Worm (Caenorhabditis elegans) whole organism, early embryonic: Measurements from ENCODE around the gene C16C10.13.

ENCODE experiments used
- B0310.2 ChIP-seq: sonication (generic microtip); optimal IDR thresholded peaks from 2 replicates; lab custom pipeline; 2016; ENCODE audit warnings: mild to moderate bottlenecking, missing genetic modification characterization, missing compliant biosample characterization
- F13C5.2 ChIP-seq: sonication (generic microtip); optimal IDR thresholded peaks from 2 replicates; lab custom pipeline; 2017; ENCODE audit warnings: mild to moderate bottlenecking, missing genetic modification characterization, inconsistent platforms, missing compliant biosample characterization
- aly-1 ChIP-seq: sonication (generic microtip); optimal IDR thresholded peaks from 2 replicates; lab custom pipeline; 2016; ENCODE audit warnings: missing genetic modification characterization, missing compliant biosample characterization
- ama-1 ChIP-seq: fragments of 150-350 bp; optimal IDR thresholded peaks from 2 replicates; lab custom pipeline; 2014
- ceh-13 ChIP-seq: fragments of 200-800 bp; sonication (Bioruptor generic); optimal IDR thresholded peaks from 2 replicates; lab custom pipeline; 2018; ENCODE audit warnings: mild to moderate bottlenecking, missing genetic modification characterization, missing compliant biosample characterization
- ceh-36 ChIP-seq: sonication (generic microtip); optimal IDR thresholded peaks from 2 replicates; lab custom pipeline; 2016; ENCODE audit warnings: missing genetic modification characterization, inconsistent platforms, missing compliant biosample characterization
- ets-7 ChIP-seq: sonication (generic microtip); optimal IDR thresholded peaks from 2 replicates; lab custom pipeline; 2016; ENCODE audit warnings: missing genotype, missing genetic modification characterization, missing compliant biosample characterization
- flt-1 ChIP-seq: fragments of 200-800 bp; sonication (Bioruptor generic); IDR thresholded peaks from 2 replicates; pipeline ENCODE4 v1.3.6; 2022; ENCODE audit warnings: missing genetic modification characterization, missing compliant biosample characterization
- hmbx-1 ChIP-seq: sonication (generic microtip); optimal IDR thresholded peaks from 2 replicates; lab custom pipeline; 2016; ENCODE audit warnings: mild to moderate bottlenecking, missing genetic modification characterization, missing compliant biosample characterization
- hmg-4 ChIP-seq: fragments of 200-800 bp; sonication (Bioruptor generic); optimal IDR thresholded peaks from 2 replicates; lab custom pipeline; 2018; ENCODE audit warnings: mild to moderate bottlenecking, missing genetic modification characterization, missing compliant biosample characterization
- hnd-1 ChIP-seq: sonication (generic microtip); optimal IDR thresholded peaks from 2 replicates; lab custom pipeline; 2016; ENCODE audit warnings: missing genetic modification characterization, missing compliant biosample characterization
- pes-1 ChIP-seq: fragments of 200-800 bp; sonication (Bioruptor generic); IDR thresholded peaks from 2 replicates; pipeline ENCODE4 v1.3.6; 2022; ENCODE audit warnings: missing genetic modification reagents, missing genetic modification characterization, missing compliant biosample characterization
- scrt-1 ChIP-seq: fragments of 200-800 bp; sonication (Bioruptor generic); IDR thresholded peaks from 2 replicates; pipeline ENCODE4 v1.3.6; 2022; ENCODE audit warnings: missing genetic modification characterization, missing compliant biosample characterization
- sea-1 ChIP-seq: fragments of 200-800 bp; sonication (Bioruptor generic); conservative IDR thresholded peaks from 2 replicates; pipeline ENCODE4 v1.3.6; 2022; ENCODE audit warnings: missing genetic modification characterization, missing compliant biosample characterization
- tbx-11 ChIP-seq: fragments of 200-800 bp; sonication (Bioruptor generic); IDR thresholded peaks from 2 replicates; pipeline ENCODE4 v1.3.6; 2022; ENCODE audit warnings: missing genetic modification characterization, missing compliant biosample characterization
- tbx-37 ChIP-seq: fragments of 200-800 bp; sonication (Bioruptor generic); conservative IDR thresholded peaks from 2 replicates; pipeline ENCODE4 v1.3.6; 2022; ENCODE audit warnings: missing genetic modification reagents, missing genetic modification characterization, missing compliant biosample characterization
- tra-4 ChIP-seq: sonication (generic microtip); optimal IDR thresholded peaks from 2 replicates; lab custom pipeline; 2017; ENCODE audit warnings: missing genetic modification characterization, missing compliant biosample characterization

Gene C16C10.13

ce11 chrIII:4166745-4167144, 9.5 kb upstream of the C16C10.13 start, which contains the start of gene rnf-5:
rnf-5 (minus strand) TSS chrIII:4166845.
- no peak for TF ChIP-seq tbx-37
- no peak for TF ChIP-seq ama-1 (lab: Kevin White, UChicago)
- no peak for TF ChIP-seq ceh-36
- no peak for TF ChIP-seq B0310.2 (tag; lab: Kevin White, UChicago)
- no peak for TF ChIP-seq scrt-1 (GFP tag; lab: Robert Waterston, UW)
- TF ChIP-seq hnd-1, result no peak
- no peak for TF ChIP-seq sea-1 (GFP tag; lab: Robert Waterston, UW)
- no peak for TF ChIP-seq tra-4 (tag; lab: Kevin White, UChicago)
- TF ChIP-seq ets-7 (tag; lab: Kevin White, UChicago), result no peak
- TF ChIP-seq tbx-11 (GFP tag; lab: Robert Waterston, UW), result no peak
- TF ChIP-seq pes-1 (GFP tag; lab: Robert Waterston, UW), result no peak
- no peak for TF ChIP-seq flt-1
- no peak for TF ChIP-seq F13C5.2
- TF ChIP-seq aly-1, result no peak
- no peak for TF ChIP-seq ceh-13 (GFP tag; lab: Kevin White, UChicago)
- no peak for TF ChIP-seq hmg-4 (GFP tag; lab: Kevin White, UChicago)
- no peak for TF ChIP-seq hmbx-1 (tag; lab: Kevin White, UChicago)

ce11 chrIII:4168665-4169064, 7.6 kb upstream of the C16C10.13 start, which contains the start of gene ccdc-55:
ccdc-55 (minus strand) TSS chrIII:4168765.
- TF ChIP-seq tra-4 (tag; lab: Kevin White, UChicago), result no peak
- no peak for TF ChIP-seq ceh-13 (GFP tag; lab: Kevin White, UChicago)
- TF ChIP-seq aly-1, result no peak
- TF ChIP-seq scrt-1 (GFP tag; lab: Robert Waterston, UW), result no peak
- TF ChIP-seq ama-1 (lab: Kevin White, UChicago), result no peak
- no peak for TF ChIP-seq tbx-37
- TF ChIP-seq flt-1, result no peak
- no peak for TF ChIP-seq pes-1 (GFP tag; lab: Robert Waterston, UW)
- TF ChIP-seq hmg-4 (GFP tag; lab: Kevin White, UChicago), result no peak
- no peak for TF ChIP-seq ets-7 (tag; lab: Kevin White, UChicago)
- TF ChIP-seq tbx-11 (GFP tag; lab: Robert Waterston, UW), result no peak
- TF ChIP-seq hnd-1, result no peak
- TF ChIP-seq ceh-36, result no peak
- TF ChIP-seq sea-1 (GFP tag; lab: Robert Waterston, UW), result no peak

- TF ChIP-seq ceh-13 (GFP tag; lab: Kevin White, UChicago) (peak; percentile 93), aly-1 (peak; percentile 77), tra-4 (tag; lab: Kevin White, UChicago) (peak; percentile 80), flt-1 (peak; percentile 83), hmg-4 (GFP tag; lab: Kevin White, UChicago) (peak; percentile 97), sea-1 (GFP tag; lab: Robert Waterston, UW) (peak; percentile 93), hnd-1 (peak; percentile 80), F13C5.2 (peak; percentile 92), ceh-36 (peak; percentile 93), scrt-1 (GFP tag; lab: Robert Waterston, UW) (peak; percentile 87), hmbx-1 (tag; lab: Kevin White, UChicago) (peak; percentile 61), tbx-11 (GFP tag; lab: Robert Waterston, UW) (peak; percentile 92), ama-1 (lab: Kevin White, UChicago) (no peak), ets-7 (tag; lab: Kevin White, UChicago) (peak; percentile 75), pes-1 (GFP tag; lab: Robert Waterston, UW) (peak; percentile 91), tbx-37 (peak; percentile 82), B0310.2 (tag; lab: Kevin White, UChicago) (peak; percentile 82)
Observed at ce11 chrIII:4170903-4171377, 5.3 kb upstream of the C16C10.13 start, which contains the start of the genes rnf-121 and C16C10.4. rnf-121 (minus strand) TSS chrIII:4170953. C16C10.4 (plus strand) TSS chrIII:4171336.

ce11 chrIII:4172210-4172609, 4.0 kb upstream of the C16C10.13 start:
- TF ChIP-seq ceh-36 (no peak), sea-1 (GFP tag; lab: Robert Waterston, UW) (no peak), tra-4 (tag; lab: Kevin White, UChicago) (no peak), hmbx-1 (tag; lab: Kevin White, UChicago) (no peak)

- TF ChIP-seq tbx-37 (no peak), tbx-11 (GFP tag; lab: Robert Waterston, UW) (no peak), ceh-36 (no peak), tra-4 (tag; lab: Kevin White, UChicago) (no peak), F13C5.2 (no peak), pes-1 (GFP tag; lab: Robert Waterston, UW) (no peak), hmg-4 (GFP tag; lab: Kevin White, UChicago) (no peak), sea-1 (GFP tag; lab: Robert Waterston, UW) (no peak), ama-1 (lab: Kevin White, UChicago) (no peak), scrt-1 (GFP tag; lab: Robert Waterston, UW) (no peak), aly-1 (no peak), hnd-1 (no peak), B0310.2 (tag; lab: Kevin White, UChicago) (no peak), ets-7 (tag; lab: Kevin White, UChicago) (no peak), hmbx-1 (tag; lab: Kevin White, UChicago) (no peak), ceh-13 (GFP tag; lab: Kevin White, UChicago) (no peak)
Observed at ce11 chrIII:4175489-4175888, 751 bp upstream of the C16C10.13 start.

- TF ChIP-seq tra-4 (tag; lab: Kevin White, UChicago) (no peak), tbx-37 (no peak), B0310.2 (tag; lab: Kevin White, UChicago) (no peak), hmbx-1 (tag; lab: Kevin White, UChicago) (no peak), tbx-11 (GFP tag; lab: Robert Waterston, UW) (no peak), ets-7 (tag; lab: Kevin White, UChicago) (no peak), hnd-1 (no peak), scrt-1 (GFP tag; lab: Robert Waterston, UW) (no peak), hmg-4 (GFP tag; lab: Kevin White, UChicago) (no peak), F13C5.2 (no peak), flt-1 (no peak), aly-1 (no peak), ceh-13 (GFP tag; lab: Kevin White, UChicago) (no peak), pes-1 (GFP tag; lab: Robert Waterston, UW) (no peak), ceh-36 (no peak), ama-1 (lab: Kevin White, UChicago) (no peak), sea-1 (GFP tag; lab: Robert Waterston, UW) (no peak)
Observed at ce11 chrIII:4178564-4178963, 2.3 kb downstream of the C16C10.13 start, which contains the start of gene C16C10.2. C16C10.2 (minus strand) TSS chrIII:4178664.
